Fruit fly (Drosophila melanogaster) whole organism, adult: ENCODE measurements around the gene CG15196.

Experiments
- CG11617 ChIP-seq: fragments of 200-800 bp; sonication (Bioruptor generic); optimal IDR thresholded peaks from 2 replicates; lab custom pipeline; 2017; ENCODE audit warnings: mild to moderate bottlenecking, missing biosample characterization, missing genetic modification reagents, missing genetic modification characterization
- CG12768 ChIP-seq: fragments of 200-800 bp; sonication (Bioruptor generic); optimal IDR thresholded peaks from 2 replicates; lab custom pipeline; 2017; ENCODE audit warnings: missing biosample characterization, missing genetic modification characterization, mild to moderate bottlenecking, moderate library complexity, missing genetic modification reagents
- CG14711 ChIP-seq: fragments of 200-800 bp; sonication (Bioruptor generic); optimal IDR thresholded peaks from 2 replicates; lab custom pipeline; 2018; ENCODE audit warnings: missing biosample characterization, mild to moderate bottlenecking, missing genetic modification characterization, moderate library complexity
- CG1620 ChIP-seq: fragments of 200-800 bp; sonication (Bioruptor generic); optimal IDR thresholded peaks from 2 replicates; lab custom pipeline; 2016; ENCODE audit warnings: missing biosample characterization, missing genetic modification characterization
- CG33017 ChIP-seq: fragments of 200-800 bp; sonication (Bioruptor generic); optimal IDR thresholded peaks from 2 replicates; lab custom pipeline; 2018; ENCODE audit warnings: missing biosample characterization, mild to moderate bottlenecking, missing genetic modification characterization, moderate library complexity
- CG5204 ChIP-seq: fragments of 200-800 bp; sonication (Bioruptor generic); optimal IDR thresholded peaks from 2 replicates; lab custom pipeline; 2016; ENCODE audit warnings: missing biosample characterization, missing genetic modification characterization
- CG7045 ChIP-seq: fragments of 200-800 bp; sonication (Bioruptor generic); optimal IDR thresholded peaks from 2 replicates; lab custom pipeline; 2017; ENCODE audit warnings: missing biosample characterization, mild to moderate bottlenecking, missing genetic modification characterization
- CG7101 ChIP-seq: fragments of 200-800 bp; sonication (Bioruptor generic); optimal IDR thresholded peaks from 2 replicates; lab custom pipeline; 2018; ENCODE audit warnings: missing biosample characterization, mild to moderate bottlenecking, missing genetic modification characterization, moderate library complexity
- Clk ChIP-seq: fragments of 200-800 bp; sonication (Bioruptor generic); optimal IDR thresholded peaks from 2 replicates; lab custom pipeline; 2017; ENCODE audit warnings: missing biosample characterization, missing genetic modification characterization
- Crg-1 ChIP-seq: fragments of 200-800 bp; sonication (Bioruptor generic); optimal IDR thresholded peaks from 2 replicates; lab custom pipeline; 2016; ENCODE audit warnings: missing biosample characterization, missing genetic modification characterization
- Hr96 ChIP-seq: fragments of 200-800 bp; sonication (Bioruptor generic); optimal IDR thresholded peaks from 2 replicates; lab custom pipeline; 2016; ENCODE audit warnings: missing biosample characterization, missing genetic modification characterization
- Mnt ChIP-seq: fragments of 200-800 bp; sonication (Bioruptor generic); optimal IDR thresholded peaks from 2 replicates; lab custom pipeline; 2016; ENCODE audit warnings: missing biosample characterization, mild to moderate bottlenecking, missing genetic modification characterization
- bab1 ChIP-seq: fragments of 200-800 bp; sonication (Bioruptor generic); optimal IDR thresholded peaks from 3 replicates; lab custom pipeline; 2019; ENCODE audit warnings: missing biosample characterization, mild to moderate bottlenecking, missing genetic modification characterization, moderate library complexity
- cic ChIP-seq: fragments of 200-800 bp; sonication (Bioruptor generic); optimal IDR thresholded peaks from 2 replicates; lab custom pipeline; 2017; ENCODE audit warnings: missing biosample characterization, mild to moderate bottlenecking, missing genetic modification characterization, moderate library complexity
- cnc ChIP-seq, 2 experiments: fragments of >200 bp; optimal IDR thresholded peaks; 2 replicates each; lab custom pipeline; 2017
- kay ChIP-seq: fragments of 200-800 bp; sonication (Bioruptor generic); peaks from one replicate; lab custom pipeline; 2016; ENCODE audit warnings: missing biosample characterization, missing genetic modification characterization, borderline replicate concordance
- ovo ChIP-seq: fragments of 200-800 bp; sonication (Bioruptor generic); optimal IDR thresholded peaks from 2 replicates; lab custom pipeline; 2016; ENCODE audit warnings: missing biosample characterization, missing genetic modification characterization
- pad ChIP-seq: fragments of 200-800 bp; sonication (Bioruptor generic); optimal IDR thresholded peaks from 3 replicates; lab custom pipeline; 2017; ENCODE audit warnings: missing biosample characterization, missing genetic modification characterization, mild to moderate bottlenecking, moderate library complexity, missing genetic modification reagents
- tj ChIP-seq: fragments of 200-800 bp; sonication (Bioruptor generic); optimal IDR thresholded peaks from 3 replicates; lab custom pipeline; 2017; ENCODE audit warnings: missing biosample characterization, mild to moderate bottlenecking, missing genetic modification characterization, moderate library complexity
- toe ChIP-seq: fragments of 200-800 bp; sonication (Bioruptor generic); optimal IDR thresholded peaks from 2 replicates; lab custom pipeline; 2016; ENCODE audit warnings: missing biosample characterization, missing genetic modification characterization

The CG15196 gene

dm6 chrX:11454189-11454882 is 44.6 kb downstream of the CG15196 start, which contains the start of the genes Evi5 and HP5:
TSS of gene Evi5 (minus strand) at chrX:11454386.
TSS of gene HP5 (plus strand) at chrX:11454786.
- TF ChIP-seq Crg-1 (no peak), CG7101 (peak; percentile 56), CG33017 (tag; lab: Kevin White, UChicago) (no peak), CG12768 (GFP tag; lab: Kevin White, UChicago) (no peak), tj (GFP tag; lab: Kevin White, UChicago) (no peak), CG11617 (GFP tag; lab: Kevin White, UChicago) (peak; percentile 14), kay (no peak), Mnt (GFP tag; lab: Kevin White, UChicago) (peak; percentile 35), Hr96 (GFP tag; lab: Kevin White, UChicago) (no peak), cic (no peak), CG1620 (GFP tag; lab: Kevin White, UChicago) (peak; percentile 43), cnc (optimal IDR thresholded peaks at IDR 0.05; lab: Kevin White, UChicago) (no peak), ovo (GFP tag; lab: Kevin White, UChicago) (peak; percentile 26), CG7045 (GFP tag; lab: Kevin White, UChicago) (no peak), CG14711 (tag; lab: Kevin White, UChicago) (peak; percentile 24), toe (GFP tag; lab: Kevin White, UChicago) (peak; percentile 25), CG5204 (no peak), pad (GFP tag; lab: Kevin White, UChicago) (peak; percentile 26), bab1 (GFP tag; lab: Kevin White, UChicago) (peak; percentile 33), Clk (GFP tag; lab: Kevin White, UChicago) (no peak)

dm6 chrX:11457149-11457548 is 47.4 kb downstream of the CG15196 start:
- TF ChIP-seq ovo (GFP tag; lab: Kevin White, UChicago) (no peak), CG11617 (GFP tag; lab: Kevin White, UChicago) (no peak), Crg-1 (no peak), CG14711 (tag; lab: Kevin White, UChicago) (no peak), CG7101 (no peak), bab1 (GFP tag; lab: Kevin White, UChicago) (no peak), kay (no peak), cic (no peak), tj (GFP tag; lab: Kevin White, UChicago) (no peak), Mnt (GFP tag; lab: Kevin White, UChicago) (no peak), Clk (GFP tag; lab: Kevin White, UChicago) (no peak), pad (GFP tag; lab: Kevin White, UChicago) (no peak), Hr96 (GFP tag; lab: Kevin White, UChicago) (no peak), toe (GFP tag; lab: Kevin White, UChicago) (no peak)

DNA sequence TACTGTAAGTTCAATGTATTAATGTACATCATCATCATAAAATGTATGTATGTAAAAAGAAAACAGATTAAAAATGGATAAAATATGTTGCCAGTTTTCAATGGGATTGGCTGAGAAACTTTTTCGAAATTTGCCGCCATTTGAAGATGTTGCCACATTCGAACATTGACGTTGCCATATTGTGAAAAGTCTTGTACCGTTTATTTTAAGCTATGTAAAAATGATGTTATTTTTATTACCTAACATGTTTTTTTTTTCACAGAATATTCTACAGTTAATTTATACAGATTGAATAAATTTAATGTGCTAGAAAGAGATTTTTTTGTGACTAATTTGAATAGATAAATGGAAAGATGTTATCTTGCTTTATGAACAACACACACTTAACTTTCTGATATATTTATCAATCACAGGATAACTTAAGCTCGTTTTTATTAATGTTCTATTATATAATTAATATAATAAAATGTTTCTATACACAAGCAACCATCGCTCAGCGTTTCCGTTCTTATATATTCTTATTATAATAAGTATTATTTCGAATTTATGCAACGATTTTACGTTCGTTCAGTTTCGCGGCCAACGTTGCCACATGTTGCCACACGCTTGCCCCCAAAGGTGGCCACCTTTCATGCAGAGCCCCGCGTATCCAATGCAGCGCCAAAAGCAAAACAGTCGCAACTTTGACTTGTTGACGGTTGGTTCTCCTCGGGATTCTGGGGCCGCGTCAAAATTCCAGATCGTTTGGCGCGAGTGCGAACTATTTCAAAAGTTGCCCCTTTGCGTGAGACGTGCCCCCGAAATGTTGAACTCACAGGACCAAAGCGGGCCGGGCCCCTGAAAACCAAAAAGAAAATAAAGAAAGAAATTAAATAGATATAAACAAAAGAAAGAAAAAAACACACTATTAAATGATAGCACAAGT is 49.4 kb downstream of the CG15196 start, which contains the start of gene CG43155:
Gene CG43155 (plus strand): TSS at position 875 of the 925 bp plus-strand sequence.
- no peak for TF ChIP-seq Clk (GFP tag; lab: Kevin White, UChicago)
- no peak for TF ChIP-seq CG12768 (GFP tag; lab: Kevin White, UChicago)
- no peak for TF ChIP-seq tj (GFP tag; lab: Kevin White, UChicago)
- TF ChIP-seq pad (GFP tag; lab: Kevin White, UChicago), result no peak
- no peak for TF ChIP-seq cnc (optimal IDR thresholded peaks at IDR 0.05; lab: Kevin White, UChicago)
- TF ChIP-seq kay, result no peak
- TF ChIP-seq CG7101, result no peak
- no peak for TF ChIP-seq CG5204
- no peak for TF ChIP-seq ovo (GFP tag; lab: Kevin White, UChicago)
- TF ChIP-seq bab1 (GFP tag; lab: Kevin White, UChicago), result no peak
- TF ChIP-seq Hr96 (GFP tag; lab: Kevin White, UChicago), result no peak
- TF ChIP-seq toe (GFP tag; lab: Kevin White, UChicago), result no peak
- no peak for TF ChIP-seq Crg-1
